Fruit fly (Drosophila melanogaster) whole organism, wandering third instar larva: ENCODE results near the gene CG7379.

ENCODE experiments used
- Abd-B ChIP-seq: fragments of >200 bp; optimal IDR thresholded peaks from 2 replicates; lab custom pipeline; 2017; ENCODE audit warnings: missing biosample characterization, missing genetic modification characterization
- GATAd ChIP-seq: sonication (Bioruptor generic); optimal IDR thresholded peaks from 2 replicates; lab custom pipeline; 2016; ENCODE audit warnings: missing biosample characterization, missing genetic modification characterization
- HLH106 ChIP-seq: fragments of 200-800 bp; optimal IDR thresholded peaks from 3 replicates; lab custom pipeline; 2019; ENCODE audit warnings: missing biosample characterization, mild to moderate bottlenecking, missing genetic modification characterization, moderate library complexity
- Hnf4 ChIP-seq: fragments of 200-800 bp; sonication (Bioruptor generic); optimal IDR thresholded peaks from 2 replicates; lab custom pipeline; 2016; ENCODE audit warnings: missing biosample characterization, mild to moderate bottlenecking, missing genetic modification characterization
- Hr78 ChIP-seq: fragments of >200 bp; optimal IDR thresholded peaks from 2 replicates; lab custom pipeline; 2017; ENCODE audit warnings: missing biosample characterization, missing genetic modification characterization
- Jra ChIP-seq: sonication (Bioruptor generic); optimal IDR thresholded peaks from 2 replicates; lab custom pipeline; 2016; ENCODE audit warnings: missing biosample characterization, missing genetic modification characterization
- Myc ChIP-seq: fragments of >200 bp; optimal IDR thresholded peaks from 2 replicates; lab custom pipeline; 2017
- OdsH ChIP-seq: fragments of 200-800 bp; sonication (Bioruptor generic); optimal IDR thresholded peaks from 2 replicates; lab custom pipeline; 2016; ENCODE audit warnings: missing biosample characterization, mild to moderate bottlenecking, missing genetic modification characterization
- Rel ChIP-seq, 2 experiments: fragments of 200-800 bp; sonication (Bioruptor generic) in 1 of 2; optimal IDR thresholded peaks; 2 replicates in 1 of 2; 3 replicates in 1 of 2; lab custom pipeline; 2016 to 2019; ENCODE audit warnings: mild to moderate bottlenecking in 2 of 2, missing biosample characterization in 2 of 2, missing genetic modification characterization in 2 of 2, moderate library complexity in 1 of 2
- Sp1 ChIP-seq: fragments of 200-800 bp; sonication (Bioruptor generic); optimal IDR thresholded peaks from 3 replicates; lab custom pipeline; 2019; ENCODE audit warnings: missing biosample characterization, mild to moderate bottlenecking, missing genetic modification characterization, moderate library complexity
- Vsx2 ChIP-seq: fragments of 200-300, 225-300 bp; sonication (Bioruptor generic); optimal IDR thresholded peaks from 2 replicates; lab custom pipeline; 2018; ENCODE audit warnings: missing biosample characterization, missing genetic modification characterization; ENCODE audit not compliant: partially characterized antibody
- brk ChIP-seq: fragments of 200-800 bp; sonication (Bioruptor generic); optimal IDR thresholded peaks from 2 replicates; lab custom pipeline; 2016; ENCODE audit warnings: missing biosample characterization, mild to moderate bottlenecking, missing genetic modification characterization
- dl ChIP-seq, 2 experiments: fragments of 175-275, 200-275 bp in 1 of 2; fragments of 200-275 bp in 1 of 2; sonication (Bioruptor generic); optimal IDR thresholded peaks; lab custom pipeline; 2018; ENCODE audit warnings: mild to moderate bottlenecking in 2 of 2, missing biosample characterization in 2 of 2, missing genetic modification characterization in 2 of 2, moderate library complexity in 2 of 2; ENCODE audit not compliant: partially characterized antibody in 2 of 2, insufficient read depth in 1 of 2
- dmrt93B ChIP-seq: fragments of 200-800 bp; sonication (Bioruptor generic); optimal IDR thresholded peaks from 2 replicates; lab custom pipeline; 2018; ENCODE audit warnings: missing biosample characterization, mild to moderate bottlenecking, missing genetic modification characterization
- foxo ChIP-seq, 2 experiments: fragments of 200-800 bp; sonication (Bioruptor generic); optimal IDR thresholded peaks; 2 replicates in 1 of 2; 3 replicates in 1 of 2; lab custom pipeline; 2016 to 2017; ENCODE audit warnings: missing biosample characterization in 2 of 2, missing genetic modification characterization in 2 of 2
- fru ChIP-seq: fragments of 200-800 bp; sonication (Bioruptor generic); optimal IDR thresholded peaks from 3 replicates; lab custom pipeline; 2016; ENCODE audit warnings: missing biosample characterization, mild to moderate bottlenecking, missing genetic modification characterization
- h ChIP-seq: fragments of 200-800 bp; sonication (Bioruptor generic); optimal IDR thresholded peaks from 3 replicates; lab custom pipeline; 2016; ENCODE audit warnings: missing biosample characterization, mild to moderate bottlenecking, missing genetic modification characterization
- lola ChIP-seq: fragments of >200 bp; optimal IDR thresholded peaks from 2 replicates; lab custom pipeline; 2017; ENCODE audit warnings: missing biosample characterization, missing genetic modification characterization
- pan ChIP-seq: fragments of >200 bp; optimal IDR thresholded peaks from 2 replicates; lab custom pipeline; 2017
- psq ChIP-seq: fragments of 200-800 bp; sonication (Bioruptor generic); optimal IDR thresholded peaks from 3 replicates; lab custom pipeline; 2017; ENCODE audit warnings: missing biosample characterization, mild to moderate bottlenecking, missing genetic modification characterization, moderate library complexity
- rgr ChIP-seq: fragments of 200-800 bp; sonication (Bioruptor generic); optimal IDR thresholded peaks from 3 replicates; lab custom pipeline; 2016; ENCODE audit warnings: missing biosample characterization, mild to moderate bottlenecking, missing genetic modification characterization
- sage ChIP-seq: fragments of 200-800 bp; sonication (Bioruptor generic); optimal IDR thresholded peaks from 2 replicates; lab custom pipeline; 2016; ENCODE audit warnings: missing biosample characterization, mild to moderate bottlenecking, missing genetic modification characterization
- usp ChIP-seq: fragments of >200 bp; optimal IDR thresholded peaks from 2 replicates; lab custom pipeline; 2017; ENCODE audit warnings: missing biosample characterization, missing genetic modification characterization
- woc ChIP-seq: sonication (Bioruptor generic); optimal IDR thresholded peaks from 2 replicates; lab custom pipeline; 2016; ENCODE audit warnings: missing biosample characterization, mild to moderate bottlenecking, missing genetic modification characterization

CG7379 gene

DNA sequence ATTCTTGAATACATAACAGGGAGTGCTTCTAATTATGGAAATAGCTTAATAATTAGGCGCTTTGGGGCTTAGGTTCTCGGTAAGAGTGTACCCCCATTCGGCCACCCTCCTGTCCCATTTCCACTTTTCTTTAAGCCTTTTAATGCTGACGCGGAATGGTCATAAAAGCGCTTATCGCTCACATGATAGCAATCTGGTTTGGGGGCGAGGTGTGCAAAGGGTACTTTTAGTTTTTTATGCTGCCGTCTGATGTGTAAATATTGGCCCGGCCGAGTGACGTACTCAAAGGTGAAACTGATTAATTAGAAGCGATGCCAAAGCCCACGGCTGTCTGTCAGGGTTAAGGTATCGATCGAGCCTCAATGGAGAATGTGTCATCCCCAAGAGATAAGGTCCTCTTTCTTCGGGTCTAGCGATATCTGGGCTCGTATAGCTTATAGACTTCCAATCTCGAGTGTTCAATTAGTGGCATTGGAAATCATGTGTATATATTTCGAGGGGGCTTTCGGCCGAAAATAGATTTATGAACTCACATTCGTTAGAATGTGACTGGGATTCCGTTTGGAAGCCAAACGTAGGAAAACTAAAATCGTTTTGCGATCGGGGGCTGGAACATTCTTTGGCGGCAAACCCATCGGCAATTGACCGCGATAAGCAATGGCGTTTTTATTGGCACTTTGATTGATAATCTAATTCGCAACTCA is 38.2 kb downstream of the CG7379 start:
- no peak for TF ChIP-seq dmrt93B (GFP tag; lab: Kevin White, UChicago)
- TF ChIP-seq Myc (lab: Kevin White, UChicago), result no peak
- no peak for TF ChIP-seq sage
- no peak for TF ChIP-seq rgr
- TF ChIP-seq Rel (GFP tag; optimal IDR thresholded peaks at IDR 0.05; lab: Kevin White, UChicago), result no peak
- peak; percentile 45 for TF ChIP-seq Rel (tag; optimal IDR thresholded peaks at IDR 0.05; lab: Kevin White, UChicago)
- no peak for TF ChIP-seq brk (GFP tag; lab: Kevin White, UChicago)
- TF ChIP-seq Vsx2 (GFP tag; lab: Kevin White, UChicago), result no peak
- TF ChIP-seq, all 38 proteins: peak for 1

DNA sequence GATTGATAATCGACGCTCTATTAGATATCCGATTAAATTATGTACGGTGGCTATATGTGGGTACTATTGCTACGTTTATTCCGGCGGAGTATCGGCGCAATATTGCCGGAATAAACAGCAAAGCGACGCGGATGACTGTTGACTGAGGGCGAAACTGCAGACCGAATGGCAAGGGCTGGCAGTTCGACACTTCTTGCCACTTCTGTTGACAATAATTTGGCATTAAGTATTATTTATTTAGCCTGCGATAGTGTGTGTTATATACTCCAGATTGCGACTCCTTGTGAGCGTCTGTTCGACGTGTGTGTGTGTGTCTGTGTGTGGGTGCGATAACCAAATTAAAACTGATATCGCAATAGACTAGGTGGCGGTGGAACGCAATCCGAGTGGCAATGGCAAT is 39.2 kb downstream of the CG7379 start:
- TF ChIP-seq OdsH (GFP tag; lab: Kevin White, UChicago) (no peak), foxo (GFP tag; optimal IDR thresholded peaks at IDR 0.05; lab: Kevin White, UChicago) (no peak), psq (GFP tag; lab: Kevin White, UChicago) (no peak), woc (GFP tag; lab: Kevin White, UChicago) (no peak), h (GFP tag; lab: Kevin White, UChicago) (no peak), Hnf4 (GFP tag; lab: Kevin White, UChicago) (no peak), fru (no peak), dmrt93B (GFP tag; lab: Kevin White, UChicago) (no peak), Abd-B (GFP tag; lab: Kevin White, UChicago) (no peak), usp (GFP tag; lab: Kevin White, UChicago) (no peak), Vsx2 (GFP tag; lab: Kevin White, UChicago) (no peak), lola (no peak), GATAd (GFP tag; lab: Kevin White, UChicago) (no peak), Jra (GFP tag; lab: Kevin White, UChicago) (no peak), Sp1 (GFP tag; lab: Kevin White, UChicago) (no peak), Hr78 (GFP tag; lab: Kevin White, UChicago) (no peak), pan (lab: Kevin White, UChicago) (no peak), rgr (no peak), HLH106 (tag; lab: Kevin White, UChicago) (no peak), dl (GFP tag; optimal IDR thresholded peaks at IDR 0.05; lab: Kevin White, UChicago; ENCODE audit: insufficient read depth in 1 of 2, partially characterized antibody in 2 of 2) (no peak)
